Fruit fly (Drosophila melanogaster): ENCODE data around the gene Sxl.

DNA sequence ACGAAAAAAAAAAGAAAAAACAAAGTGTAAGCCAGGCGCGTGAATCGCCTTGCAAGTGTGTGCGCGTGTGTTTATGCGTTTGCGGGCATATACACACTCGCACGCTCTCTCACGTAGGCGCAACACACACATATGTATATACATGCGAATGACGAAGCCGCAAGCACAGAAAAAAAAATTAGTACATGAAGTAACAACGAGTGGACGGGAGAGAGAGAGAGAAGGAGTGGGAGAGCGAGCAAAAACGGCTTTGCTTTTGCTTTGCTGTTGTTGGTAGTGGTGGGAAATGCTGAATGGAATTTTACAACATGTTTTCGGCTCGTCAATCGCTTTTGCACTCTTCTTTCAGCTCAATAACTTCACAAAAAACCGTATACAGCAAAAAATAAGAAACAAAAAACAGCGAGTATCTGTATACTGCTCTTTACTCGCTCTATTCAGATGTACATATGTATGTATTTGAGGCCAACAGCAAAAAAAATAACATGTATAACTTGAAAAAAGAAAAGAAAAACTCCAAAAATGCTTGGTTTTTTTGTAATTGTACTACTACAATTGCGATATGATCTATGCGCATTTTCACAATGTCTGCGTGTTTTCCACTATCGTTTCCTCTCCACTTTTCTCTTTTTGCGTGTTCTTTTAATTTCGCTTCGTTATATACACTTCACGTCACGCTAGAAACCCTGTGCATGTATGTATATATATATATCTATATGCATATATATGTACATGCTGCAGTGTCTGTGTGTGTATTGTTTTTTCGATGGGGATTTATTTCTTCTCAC, 588 bp downstream of the Sxl start:
- TF ChIP-seq pad (GFP tag; optimal IDR thresholded peaks at IDR 0.05) = no peak
- no peak for TF ChIP-seq bab1 (GFP tag; optimal IDR thresholded peaks at IDR 0.05)

Measured in whole organism, adult.